Fruit fly (Drosophila melanogaster): ENCODE results near the gene Osi11.

Gene Osi11

dm6 chr3R:6309676-6310075 lies 41.1 kb upstream of the Osi11 start, which contains the start of gene CG31560:
CG31560 (plus strand) TSS chr3R:6309976.
- TF ChIP-seq chm (GFP tag; IDR thresholded peaks at IDR 0.05) (no peak), CG9727 (GFP tag; optimal IDR thresholded peaks at IDR 0.05) (no peak), jing (GFP tag; optimal IDR thresholded peaks at IDR 0.05) (no peak), CG12155 (GFP tag; optimal IDR thresholded peaks at IDR 0.05) (no peak), dysf (GFP tag; IDR thresholded peaks at IDR 0.05) (no peak), CG2116 (GFP tag; optimal IDR thresholded peaks at IDR 0.05) (no peak), Ets97D (GFP tag; optimal IDR thresholded peaks at IDR 0.05) (no peak), CG15011 (GFP tag; optimal IDR thresholded peaks at IDR 0.05) (no peak), Ravus (GFP tag; IDR thresholded peaks at IDR 0.05) (no peak), ems (GFP tag; optimal IDR thresholded peaks at IDR 0.05) (no peak)

- no peak for TF ChIP-seq Bgb (GFP tag; IDR thresholded peaks at IDR 0.05; ENCODE audit: partially characterized antibody)
- TF ChIP-seq gro (GFP tag; optimal IDR thresholded peaks at IDR 0.05), result no peak
- no peak for TF ChIP-seq CG30403 (GFP tag; optimal IDR thresholded peaks at IDR 0.05)
- TF ChIP-seq nerfin-2 (GFP tag; IDR thresholded peaks at IDR 0.05; ENCODE audit: partially characterized antibody), result no peak
- TF ChIP-seq CG34224 (GFP tag; IDR thresholded peaks at IDR 0.05; ENCODE audit: partially characterized antibody), result no peak
- no peak for TF ChIP-seq sqz (GFP tag; optimal IDR thresholded peaks at IDR 0.05)
Measured at dm6 chr3R:6306584-6306983, 38.0 kb upstream of the Osi11 start, which contains the start of gene CG46026. CG46026 (plus strand) TSS chr3R:6306884.

DNA sequence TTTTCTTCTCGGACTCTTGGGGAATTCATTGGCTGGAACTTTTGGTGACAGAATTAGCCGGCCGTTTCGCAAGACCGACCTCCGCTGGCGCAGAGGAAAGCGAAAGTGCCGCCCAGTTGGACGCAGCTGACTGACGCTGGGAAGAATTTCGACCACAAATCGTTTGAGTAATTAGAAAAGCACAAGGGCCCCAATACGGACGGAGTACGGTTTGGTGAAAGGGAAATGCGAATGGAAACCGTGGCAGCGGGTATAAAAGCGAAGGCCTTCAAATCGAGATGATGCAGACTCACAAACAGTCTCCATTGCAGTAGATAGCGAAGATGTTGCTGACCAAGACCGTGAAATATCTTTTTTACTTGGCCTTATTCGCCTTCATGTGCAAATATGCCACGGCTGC lies 36.4 kb upstream of the Osi11 start, which contains the start of gene Osi16:
TSS of gene Osi16 (plus strand) at position 301 of the 400 bp plus-strand sequence.
- no peak for TF ChIP-seq CG14014 (GFP tag; IDR thresholded peaks at IDR 0.05)
- peak; percentile 31 for TF ChIP-seq Blimp-1 (GFP tag; optimal IDR thresholded peaks at IDR 0.05)
- 0 out of 3 replicates have a peak, but pooled peaks have one; percentile 28 for TF ChIP-seq hb (GFP tag; IDR thresholded peaks at IDR 0.05; ENCODE audit: partially characterized antibody)
- no peak for TF ChIP-seq dpn (GFP tag; optimal IDR thresholded peaks at IDR 0.05)

dm6 chr3R:6303738-6304137 lies 35.2 kb upstream of the Osi11 start, which contains the start of gene CG46396:
CG46396 (plus strand) TSS chr3R:6304038.
- TF ChIP-seq stwl (tag; optimal IDR thresholded peaks at IDR 0.05), result no peak
- no peak for TF ChIP-seq CG4707 (GFP tag; optimal IDR thresholded peaks at IDR 0.05)
- TF ChIP-seq knrl (GFP tag; IDR thresholded peaks at IDR 0.05; ENCODE audit: partially characterized antibody), result no peak
- no peak for TF ChIP-seq lmd (GFP tag; IDR thresholded peaks at IDR 0.05)
- no peak for TF ChIP-seq CG17912 (GFP tag; optimal IDR thresholded peaks at IDR 0.05)
- TF ChIP-seq Doc3 (GFP tag; IDR thresholded peaks at IDR 0.05; ENCODE audit: partially characterized antibody), result no peak
- no peak for TF ChIP-seq Mad (GFP tag; optimal IDR thresholded peaks at IDR 0.05)
- no peak for TF ChIP-seq CG33557 (GFP tag; optimal IDR thresholded peaks at IDR 0.05)
- TF ChIP-seq fd96Cb (tag; optimal IDR thresholded peaks at IDR 0.05), result no peak
- TF ChIP-seq Jarid2 (GFP tag; optimal IDR thresholded peaks at IDR 0.05), result no peak
- TF ChIP-seq unpg (GFP tag; optimal IDR thresholded peaks at IDR 0.05), result no peak

dm6 chr3R:6301257-6301839 lies 32.8 kb upstream of the Osi11 start, which contains the start of gene Osi15:
Osi15 (plus strand) TSS chr3R:6301804.
- TF ChIP-seq CG1832 (GFP tag; optimal IDR thresholded peaks at IDR 0.05) (no peak), chm (GFP tag; IDR thresholded peaks at IDR 0.05) (no peak), Camta (GFP tag; optimal IDR thresholded peaks at IDR 0.05) (no peak), hth (optimal IDR thresholded peaks at IDR 0.05) (no peak), CG13894 (tag; optimal IDR thresholded peaks at IDR 0.05) (peak; percentile 42), CG10431 (GFP tag; optimal IDR thresholded peaks at IDR 0.05) (no peak), CG15269 (tag; optimal IDR thresholded peaks at IDR 0.05) (no peak), slbo (GFP tag; IDR thresholded peaks at IDR 0.05) (no peak), ro (GFP tag; IDR thresholded peaks at IDR 0.05) (no peak), vvl (GFP tag; IDR thresholded peaks at IDR 0.05) (peak; percentile 91), Blimp-1 (GFP tag; optimal IDR thresholded peaks at IDR 0.05) (peak; percentile 61), sr (GFP tag; IDR thresholded peaks at IDR 0.05) (0 out of 3 replicates have a peak, but pooled peaks have one; percentile 21), cato (GFP tag; optimal IDR thresholded peaks at IDR 0.05; ENCODE audit: borderline replicate concordance) (no peak), CG17361 (GFP tag; IDR thresholded peaks at IDR 0.05) (no peak), sc (optimal IDR thresholded peaks at IDR 0.05) (no peak), sc (GFP tag; optimal IDR thresholded peaks at IDR 0.05) (no peak)
